Fruit fly (Drosophila melanogaster) Kc167 (cell line): ENCODE results near the gene CG6216.

Experiments used
- Myc ChIP-seq: fragments of >200 bp; optimal IDR thresholded peaks from 2 replicates; lab custom pipeline; 2017; ENCODE audit warnings: missing external identifiers
- h ChIP-seq: fragments of >200 bp; optimal IDR thresholded peaks from 3 replicates; lab custom pipeline; 2018; ENCODE audit warnings: missing external identifiers
- psq ChIP-seq: fragments of >200 bp; optimal IDR thresholded peaks from 2 replicates; lab custom pipeline; 2017; ENCODE audit warnings: missing external identifiers

DNA sequence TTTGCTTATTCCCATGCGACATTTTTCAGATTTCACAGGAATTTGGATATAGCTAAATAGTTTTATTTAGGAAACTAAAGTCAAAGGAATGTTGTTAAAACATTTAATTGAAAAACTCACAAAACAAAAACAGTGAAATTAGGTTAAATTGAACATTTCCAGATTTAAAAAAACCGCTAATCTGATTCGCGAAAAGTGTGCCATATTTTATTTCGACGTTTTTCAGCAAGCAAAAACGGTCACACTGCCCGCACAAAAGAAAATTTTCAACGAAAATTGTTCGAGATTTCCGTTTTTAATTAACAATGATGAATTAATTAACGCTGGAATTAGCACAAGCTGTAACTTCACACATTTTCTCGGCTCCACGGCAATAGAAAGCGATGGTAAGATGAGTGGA is 41.1 kb downstream of the CG6216 start, which contains the start of the genes CG34012 and emei:
- TF ChIP-seq psq (lab: Kevin White, UChicago) (no peak), Myc (lab: Kevin White, UChicago) (no peak), h (lab: Kevin White, UChicago) (no peak)
